Worm (Caenorhabditis elegans) whole organism, L1 larva: ENCODE data around the gene hrpu-1.

Experiments
- fos-1 ChIP-seq: fragments of 150-350 bp; optimal IDR thresholded peaks from 2 replicates; lab custom pipeline; 2014; ENCODE audit warnings: missing biosample characterization, missing genetic modification characterization
- nhr-11 ChIP-seq: fragments of 150-350 bp; optimal IDR thresholded peaks from 2 replicates; lab custom pipeline; 2014; ENCODE audit warnings: missing biosample characterization, missing genetic modification characterization
- nhr-71 ChIP-seq: sonication (generic microtip); optimal IDR thresholded peaks from 2 replicates; lab custom pipeline; 2016; ENCODE audit warnings: mild to moderate bottlenecking, missing genetic modification characterization, moderate library complexity, missing compliant biosample characterization
- swsn-7 ChIP-seq: sonication (generic microtip); optimal IDR thresholded peaks from 2 replicates; lab custom pipeline; 2016; ENCODE audit warnings: missing genetic modification characterization, missing compliant biosample characterization
- ztf-11 ChIP-seq, 2 experiments: sonication (generic microtip); optimal IDR thresholded peaks; 2 replicates each; lab custom pipeline; 2016 to 2017; ENCODE audit warnings: missing genetic modification characterization in 2 of 2, missing biosample characterization in 1 of 2, missing compliant biosample characterization in 1 of 2

DNA sequence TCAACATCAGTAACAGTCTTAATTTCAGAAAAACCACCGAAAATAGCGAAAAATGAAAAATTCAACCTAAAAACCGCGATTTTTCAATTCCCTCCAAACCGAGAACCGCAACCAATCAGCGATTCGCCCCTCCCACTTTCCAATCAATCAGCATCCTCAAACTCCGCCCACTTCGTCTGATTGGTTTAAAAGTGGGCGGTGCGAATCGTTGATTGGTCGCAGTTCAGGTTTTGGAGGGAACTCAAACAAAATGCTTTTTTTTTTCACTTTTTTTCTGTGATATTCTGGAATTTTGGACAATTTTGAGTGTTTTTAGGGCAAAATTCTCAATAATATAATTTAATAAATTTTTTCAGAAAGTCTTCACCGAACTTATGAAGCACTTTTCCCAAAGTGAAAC is 11.5 kb upstream of the hrpu-1 start:
- no peak for TF ChIP-seq swsn-7
- TF ChIP-seq fos-1, result no peak
- no peak for TF ChIP-seq nhr-71
- no peak for TF ChIP-seq nhr-11 (tag; lab: Kevin White, UChicago)
- TF ChIP-seq ztf-11 (tag; optimal IDR thresholded peaks at IDR 0.05; lab: Kevin White, UChicago), result no peak
